Comparison of ENCODE assay signal across 1 worm cellular context in the genomic region with DNA sequence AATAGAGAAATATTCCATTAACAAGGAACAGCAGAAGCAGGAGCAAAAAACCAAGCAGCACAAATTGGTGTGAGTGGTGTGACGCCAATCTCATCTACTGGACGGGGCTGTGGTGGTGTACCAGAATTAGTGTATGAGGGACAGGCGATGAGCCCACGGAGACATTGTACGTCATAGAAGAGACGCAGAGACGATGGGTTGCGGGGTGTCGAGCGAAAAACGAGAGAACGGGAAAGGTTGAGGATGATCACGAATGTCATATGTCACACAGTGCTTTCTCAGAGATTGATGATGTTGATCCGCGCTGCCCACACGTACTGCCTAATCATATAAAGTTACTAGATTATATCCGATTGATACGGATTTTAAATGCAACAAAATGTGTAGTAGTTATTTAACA.
TF ChIP-seq lines count a peak whose summit lies in the region.

No protein-coding gene starts in this region.

TF ChIP-seq in whole organism, L4 larva, 104 proteins besides CTCF, POLR2A, EP300 and RAD21 (continued from another document):
- TF ChIP-seq hif-1 (tag; optimal IDR thresholded peaks at IDR 0.05; lab: Kevin White, UChicago), result no peak
- no peak for TF ChIP-seq F10B5.3 (tag; optimal IDR thresholded peaks at IDR 0.05; lab: Kevin White, UChicago)
- no peak for TF ChIP-seq dmd-9 (GFP tag; IDR thresholded peaks at IDR 0.05; lab: Robert Waterston, UW)
- TF ChIP-seq lin-39 (tag; optimal IDR thresholded peaks at IDR 0.05; lab: Kevin White, UChicago), result no peak
- peak; percentile 33 for TF ChIP-seq mes-2 (tag; optimal IDR thresholded peaks at IDR 0.05; lab: Kevin White, UChicago; ENCODE audit: poor library complexity, severe bottlenecking)
- TF ChIP-seq fkh-10 (GFP tag; optimal IDR thresholded peaks at IDR 0.05; lab: Kevin White, UChicago), result no peak
- no peak for TF ChIP-seq tag-97 (GFP tag; IDR thresholded peaks at IDR 0.05; lab: Robert Waterston, UW)
- no peak for TF ChIP-seq daf-19 (GFP tag; conservative IDR thresholded peaks at IDR 0.05; lab: Robert Waterston, UW)
- TF ChIP-seq snpc-4 (tag; optimal IDR thresholded peaks at IDR 0.05; lab: Kevin White, UChicago), result no peak
- TF ChIP-seq mxl-3 (GFP tag; optimal IDR thresholded peaks at IDR 0.05; lab: Kevin White, UChicago), result no peak
- no peak for TF ChIP-seq lin-15B (tag; optimal IDR thresholded peaks at IDR 0.05; lab: Kevin White, UChicago)
- TF ChIP-seq rbr-2 (tag; optimal IDR thresholded peaks at IDR 0.05; lab: Kevin White, UChicago), result no peak
- no peak for TF ChIP-seq nhr-111 (GFP tag; optimal IDR thresholded peaks at IDR 0.05; lab: Kevin White, UChicago)
- no peak for TF ChIP-seq madf-9 (GFP tag; conservative IDR thresholded peaks at IDR 0.05; lab: Robert Waterston, UW)
- TF ChIP-seq lin-29 (GFP tag; IDR thresholded peaks at IDR 0.05; lab: Robert Waterston, UW), result no peak
- TF ChIP-seq R02D3.7 (tag; optimal IDR thresholded peaks at IDR 0.05; lab: Kevin White, UChicago), result no peak
- no peak for TF ChIP-seq set-16 (GFP tag; IDR thresholded peaks at IDR 0.05; lab: Robert Waterston, UW)
- TF ChIP-seq ztf-7 (tag; optimal IDR thresholded peaks at IDR 0.05; lab: Kevin White, UChicago), result no peak
- TF ChIP-seq mdl-1 (tag; optimal IDR thresholded peaks at IDR 0.05; lab: Kevin White, UChicago), result peak in 1 of 2 experiments; percentile 41
TF ChIP-seq in whole organism, L4 larva: peak in this region for 9.
